Fruit fly (Drosophila melanogaster): Measurements from ENCODE around the gene CG42502.

dm6 chr2L:18785026-18785600 lies 25.9 kb downstream of the CG42502 start:
- TF ChIP-seq usp (GFP tag; optimal IDR thresholded peaks at IDR 0.05) = no peak
- no peak for TF ChIP-seq CG8478 (optimal IDR thresholded peaks at IDR 0.05)
- no peak for TF ChIP-seq psq (optimal IDR thresholded peaks at IDR 0.05)
- TF ChIP-seq Dll (optimal IDR thresholded peaks at IDR 0.05) = no peak
- no peak for TF ChIP-seq pan (optimal IDR thresholded peaks at IDR 0.05)
- TF ChIP-seq EcR (GFP tag; optimal IDR thresholded peaks at IDR 0.05) = no peak

Measured in whole organism.